Worm (Caenorhabditis elegans): Measurements from ENCODE around the gene snpn-1.

DNA sequence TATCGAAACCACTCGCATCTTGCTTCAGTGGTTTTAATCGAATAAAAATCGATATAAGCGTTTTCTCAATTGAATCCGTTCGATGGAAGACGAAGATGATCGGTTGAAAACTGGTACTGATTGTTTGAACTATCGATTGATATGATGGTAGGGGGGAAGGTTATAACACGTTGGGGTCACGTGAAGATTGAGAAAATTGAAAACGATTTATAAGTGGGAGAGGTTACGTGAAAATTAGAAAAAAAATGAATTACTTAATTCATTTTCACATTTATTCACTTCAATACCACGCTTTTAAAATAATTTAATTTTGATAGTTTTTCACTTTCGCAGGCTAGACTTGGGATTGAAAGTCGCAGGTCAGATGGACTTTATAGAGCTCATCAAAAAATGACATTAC lies 29.9 kb downstream of the snpn-1 start, which contains the start of gene C09B9.7:
- TF ChIP-seq unc-62 (GFP tag; optimal IDR thresholded peaks at IDR 0.05) (no peak), ztf-3 (GFP tag; optimal IDR thresholded peaks at IDR 0.05) (no peak), nhr-27 (tag; optimal IDR thresholded peaks at IDR 0.05) (no peak), C06A6.2 (GFP tag; conservative IDR thresholded peaks at IDR 0.05) (no peak), atf-7 (tag; optimal IDR thresholded peaks at IDR 0.05) (no peak)

All from whole organism, young adult.